Worm (Caenorhabditis elegans): ENCODE data around the gene pri-1.

pri-1 gene

ce11 chrIII:9629855-9630254, 15.8 kb upstream of the pri-1 start, which contains the start of gene rpac-19:
rpac-19 (minus strand) TSS chrIII:9629885.
- TF ChIP-seq him-1 (tag; optimal IDR thresholded peaks at IDR 0.05) (no peak), W03F9.2 (tag; optimal IDR thresholded peaks at IDR 0.05) (peak; percentile 74)

- TF ChIP-seq him-1 (tag; optimal IDR thresholded peaks at IDR 0.05) (no peak), dao-5 (tag; optimal IDR thresholded peaks at IDR 0.05) (no peak), W03F9.2 (tag; optimal IDR thresholded peaks at IDR 0.05) (no peak)
Observed at ce11 chrIII:9629054-9629453, 15.0 kb upstream of the pri-1 start, which contains the start of gene tbg-1. tbg-1 (minus strand) TSS chrIII:9629154.

ce11 chrIII:9626602-9627001, 12.5 kb upstream of the pri-1 start:
- TF ChIP-seq W03F9.2 (tag; optimal IDR thresholded peaks at IDR 0.05) (no peak), him-1 (tag; optimal IDR thresholded peaks at IDR 0.05) (no peak), dao-5 (tag; optimal IDR thresholded peaks at IDR 0.05) (no peak)

ce11 chrIII:9623460-9623859, 9.4 kb upstream of the pri-1 start:
- TF ChIP-seq him-1 (tag; optimal IDR thresholded peaks at IDR 0.05) (no peak), dao-5 (tag; optimal IDR thresholded peaks at IDR 0.05) (no peak), W03F9.2 (tag; optimal IDR thresholded peaks at IDR 0.05) (no peak)

- TF ChIP-seq dao-5 (tag; optimal IDR thresholded peaks at IDR 0.05) (no peak), him-1 (tag; optimal IDR thresholded peaks at IDR 0.05) (no peak), W03F9.2 (tag; optimal IDR thresholded peaks at IDR 0.05) (no peak)
Observed at ce11 chrIII:9621840-9622525, 7.9 kb upstream of the pri-1 start.

- no peak for TF ChIP-seq dao-5 (tag; optimal IDR thresholded peaks at IDR 0.05)
- no peak for TF ChIP-seq him-1 (tag; optimal IDR thresholded peaks at IDR 0.05)
- no peak for TF ChIP-seq W03F9.2 (tag; optimal IDR thresholded peaks at IDR 0.05)
Observed at ce11 chrIII:9620148-9620547, 6.1 kb upstream of the pri-1 start.

ce11 chrIII:9619079-9619761, 5.1 kb upstream of the pri-1 start, which contains the start of gene hlh-11:
hlh-11 (plus strand) TSS chrIII:9619711.
- TF ChIP-seq him-1 (tag; optimal IDR thresholded peaks at IDR 0.05): peak; percentile 89
- peak; percentile 37 for TF ChIP-seq dao-5 (tag; optimal IDR thresholded peaks at IDR 0.05)
- peak; percentile 86 for TF ChIP-seq W03F9.2 (tag; optimal IDR thresholded peaks at IDR 0.05)

ce11 chrIII:9617599-9618262, 3.6 kb upstream of the pri-1 start:
- TF ChIP-seq him-1 (tag; optimal IDR thresholded peaks at IDR 0.05): no peak
- no peak for TF ChIP-seq W03F9.2 (tag; optimal IDR thresholded peaks at IDR 0.05)
- no peak for TF ChIP-seq dao-5 (tag; optimal IDR thresholded peaks at IDR 0.05)

- TF ChIP-seq W03F9.2 (tag; optimal IDR thresholded peaks at IDR 0.05): peak; percentile 61
- TF ChIP-seq him-1 (tag; optimal IDR thresholded peaks at IDR 0.05): no peak
- TF ChIP-seq dao-5 (tag; optimal IDR thresholded peaks at IDR 0.05): no peak
Observed at ce11 chrIII:9616933-9617332, 2.9 kb upstream of the pri-1 start.

ce11 chrIII:9616426-9616825, 2.3 kb upstream of the pri-1 start, which contains the start of gene hcp-3:
hcp-3 (minus strand) TSS chrIII:9616470.
- TF ChIP-seq him-1 (tag; optimal IDR thresholded peaks at IDR 0.05) (no peak), W03F9.2 (tag; optimal IDR thresholded peaks at IDR 0.05) (no peak), dao-5 (tag; optimal IDR thresholded peaks at IDR 0.05) (no peak)

ce11 chrIII:9615114-9615513, 1.0 kb upstream of the pri-1 start:
- TF ChIP-seq him-1 (tag; optimal IDR thresholded peaks at IDR 0.05): no peak
- TF ChIP-seq W03F9.2 (tag; optimal IDR thresholded peaks at IDR 0.05): no peak
- TF ChIP-seq dao-5 (tag; optimal IDR thresholded peaks at IDR 0.05): no peak

ce11 chrIII:9612097-9612496, 2.0 kb downstream of the pri-1 start, which contains the start of gene bbs-4:
bbs-4 (minus strand) TSS chrIII:9612197.
- TF ChIP-seq dao-5 (tag; optimal IDR thresholded peaks at IDR 0.05) (no peak), W03F9.2 (tag; optimal IDR thresholded peaks at IDR 0.05) (no peak)

ce11 chrIII:9608650-9609049, 5.4 kb downstream of the pri-1 start, which contains the start of gene clec-161:
clec-161 (minus strand) TSS chrIII:9608750.
- no peak for TF ChIP-seq dao-5 (tag; optimal IDR thresholded peaks at IDR 0.05)
- no peak for TF ChIP-seq W03F9.2 (tag; optimal IDR thresholded peaks at IDR 0.05)
- no peak for TF ChIP-seq him-1 (tag; optimal IDR thresholded peaks at IDR 0.05)

ce11 chrIII:9600645-9601044, 13.4 kb downstream of the pri-1 start, which contains the start of gene F58A4.2:
F58A4.2 (minus strand) TSS chrIII:9600745.
- no peak for TF ChIP-seq W03F9.2 (tag; optimal IDR thresholded peaks at IDR 0.05)
- no peak for TF ChIP-seq him-1 (tag; optimal IDR thresholded peaks at IDR 0.05)
- TF ChIP-seq dao-5 (tag; optimal IDR thresholded peaks at IDR 0.05): no peak

Measured in whole organism, L4/young adult.